Fruit fly (Drosophila melanogaster) whole organism, prepupa: ENCODE data around the gene CG6638.
A peak's percentile ranks its signal among the peaks of the same experiment; 100 is the strongest.

Source experiments
- CG31627 ChIP-seq: fragments of 200-800 bp; sonication (Bioruptor generic); optimal IDR thresholded peaks from 3 replicates; lab custom pipeline; 2016; ENCODE audit warnings: missing biosample characterization, missing genetic modification characterization
- CG3919 ChIP-seq: fragments of 200-800 bp; sonication (Bioruptor generic); optimal IDR thresholded peaks from 3 replicates; lab custom pipeline; 2016; ENCODE audit warnings: missing biosample characterization, missing genetic modification characterization
- CG6163 ChIP-seq: fragments of 200-800 bp; sonication (Bioruptor generic); IDR thresholded peaks from 3 replicates; pipeline ENCODE4 v1.3.6; 2022; ENCODE audit warnings: missing biosample characterization, missing genetic modification characterization
- CG7368 ChIP-seq: fragments of 200-800 bp; sonication (Bioruptor generic); optimal IDR thresholded peaks from 3 replicates; lab custom pipeline; 2016; ENCODE audit warnings: missing biosample characterization, missing genetic modification characterization
- CG8632 ChIP-seq: fragments of 200-800 bp; sonication (Bioruptor generic); optimal IDR thresholded peaks from 3 replicates; lab custom pipeline; 2016; ENCODE audit warnings: missing biosample characterization, missing genetic modification characterization
- Hr39 ChIP-seq: fragments of 200-800 bp; sonication (Bioruptor generic); optimal IDR thresholded peaks from 2 replicates; lab custom pipeline; 2016; ENCODE audit warnings: missing biosample characterization, missing genetic modification characterization
- Smox ChIP-seq: fragments of 200-800 bp; sonication (Bioruptor generic); optimal IDR thresholded peaks from 3 replicates; lab custom pipeline; 2016; ENCODE audit warnings: missing biosample characterization, missing genetic modification characterization
- Sox14 ChIP-seq: fragments of 200-800 bp; sonication (Bioruptor generic); optimal IDR thresholded peaks from 3 replicates; lab custom pipeline; 2016; ENCODE audit warnings: missing biosample characterization, missing genetic modification characterization
- cyc ChIP-seq: fragments of 200-800 bp; sonication (Bioruptor generic); optimal IDR thresholded peaks from 3 replicates; lab custom pipeline; 2016; ENCODE audit warnings: missing biosample characterization, missing genetic modification characterization
- fd85E ChIP-seq: fragments of 200-800 bp; sonication (Bioruptor generic); optimal IDR thresholded peaks from 3 replicates; lab custom pipeline; 2016; ENCODE audit warnings: missing biosample characterization, missing genetic modification characterization

- peak; percentile 29 for TF ChIP-seq CG3919 (GFP tag; lab: Kevin White, UChicago)
- peak; percentile 29 for TF ChIP-seq CG7368 (GFP tag; lab: Kevin White, UChicago)
- peak; percentile 75 for TF ChIP-seq CG6163 (GFP tag; lab: Robert Waterston, UW)
- no peak for TF ChIP-seq cyc (GFP tag; lab: Kevin White, UChicago)
- TF ChIP-seq Hr39 (GFP tag; lab: Kevin White, UChicago) = no peak
- TF ChIP-seq Sox14 (GFP tag; lab: Kevin White, UChicago) = peak; percentile 47
- TF ChIP-seq CG31627 (GFP tag; lab: Kevin White, UChicago) = no peak
- TF ChIP-seq fd85E (GFP tag; lab: Kevin White, UChicago) = no peak
- TF ChIP-seq Smox (GFP tag; lab: Kevin White, UChicago) = no peak
- no peak for TF ChIP-seq CG8632
Observed at dm6 chr3L:8549183-8549890, 26.5 kb downstream of the CG6638 start.
